Fruit fly (Drosophila melanogaster) whole organism, wandering third instar larva: ENCODE measurements around the gene RpL37A.

Source experiments
- Abd-B ChIP-seq: fragments of >200 bp; optimal IDR thresholded peaks from 2 replicates; lab custom pipeline; 2017; ENCODE audit warnings: missing biosample characterization, missing genetic modification characterization
- CG32264 ChIP-seq: fragments of 200-800 bp; sonication (Bioruptor generic); optimal IDR thresholded peaks from 2 replicates; lab custom pipeline; 2016; ENCODE audit warnings: missing biosample characterization, missing genetic modification characterization
- CG9705 ChIP-seq: fragments of 200-800 bp; sonication (Bioruptor generic); optimal IDR thresholded peaks from 2 replicates; lab custom pipeline; 2018; ENCODE audit warnings: missing biosample characterization, mild to moderate bottlenecking, missing genetic modification characterization
- CrebA ChIP-seq: fragments of 200-800 bp; sonication (Bioruptor generic); optimal IDR thresholded peaks from 2 replicates; lab custom pipeline; 2016; ENCODE audit warnings: missing biosample characterization, mild to moderate bottlenecking, missing genetic modification characterization, borderline replicate concordance
- Dfd ChIP-seq: fragments of >200 bp; optimal IDR thresholded peaks from 2 replicates; lab custom pipeline; 2017; ENCODE audit warnings: missing biosample characterization, missing genetic modification characterization
- Dif ChIP-seq: fragments of 200-275, 200-300 bp; sonication (Bioruptor generic); optimal IDR thresholded peaks from 2 replicates; lab custom pipeline; 2018; ENCODE audit warnings: missing biosample characterization, missing genetic modification characterization; ENCODE audit not compliant: partially characterized antibody
- GATAd ChIP-seq: sonication (Bioruptor generic); optimal IDR thresholded peaks from 2 replicates; lab custom pipeline; 2016; ENCODE audit warnings: missing biosample characterization, missing genetic modification characterization
- HLH106 ChIP-seq: fragments of 200-800 bp; optimal IDR thresholded peaks from 3 replicates; lab custom pipeline; 2019; ENCODE audit warnings: missing biosample characterization, mild to moderate bottlenecking, missing genetic modification characterization, moderate library complexity
- Hnf4 ChIP-seq: fragments of 200-800 bp; sonication (Bioruptor generic); optimal IDR thresholded peaks from 2 replicates; lab custom pipeline; 2016; ENCODE audit warnings: missing biosample characterization, mild to moderate bottlenecking, missing genetic modification characterization
- Hr78 ChIP-seq: fragments of >200 bp; optimal IDR thresholded peaks from 2 replicates; lab custom pipeline; 2017; ENCODE audit warnings: missing biosample characterization, missing genetic modification characterization
- Hr83 ChIP-seq: fragments of 200-300 bp; sonication (Bioruptor generic); optimal IDR thresholded peaks from 2 replicates; lab custom pipeline; 2016; ENCODE audit warnings: missing biosample characterization, mild to moderate bottlenecking, missing genetic modification characterization, moderate library complexity; ENCODE audit not compliant: poor library complexity, severe bottlenecking
- Jra ChIP-seq: sonication (Bioruptor generic); optimal IDR thresholded peaks from 2 replicates; lab custom pipeline; 2016; ENCODE audit warnings: missing biosample characterization, missing genetic modification characterization
- Mio ChIP-seq: sonication (Bioruptor generic); optimal IDR thresholded peaks from 2 replicates; lab custom pipeline; 2016; ENCODE audit warnings: missing biosample characterization, missing genetic modification characterization
- Myc ChIP-seq: fragments of >200 bp; optimal IDR thresholded peaks from 2 replicates; lab custom pipeline; 2017
- N ChIP-seq: fragments of >200 bp; optimal IDR thresholded peaks from 2 replicates; lab custom pipeline; 2018; ENCODE audit warnings: missing biosample characterization, missing external identifiers, missing genetic modification characterization
- OdsH ChIP-seq: fragments of 200-800 bp; sonication (Bioruptor generic); optimal IDR thresholded peaks from 2 replicates; lab custom pipeline; 2016; ENCODE audit warnings: missing biosample characterization, mild to moderate bottlenecking, missing genetic modification characterization
- Rel ChIP-seq, 2 experiments: fragments of 200-800 bp; sonication (Bioruptor generic) in 1 of 2; optimal IDR thresholded peaks; 2 replicates in 1 of 2; 3 replicates in 1 of 2; lab custom pipeline; 2016 to 2019; ENCODE audit warnings: mild to moderate bottlenecking in 2 of 2, missing biosample characterization in 2 of 2, missing genetic modification characterization in 2 of 2, moderate library complexity in 1 of 2
- Sp1 ChIP-seq: fragments of 200-800 bp; sonication (Bioruptor generic); optimal IDR thresholded peaks from 3 replicates; lab custom pipeline; 2019; ENCODE audit warnings: missing biosample characterization, mild to moderate bottlenecking, missing genetic modification characterization, moderate library complexity
- Vsx2 ChIP-seq: fragments of 200-300, 225-300 bp; sonication (Bioruptor generic); optimal IDR thresholded peaks from 2 replicates; lab custom pipeline; 2018; ENCODE audit warnings: missing biosample characterization, missing genetic modification characterization; ENCODE audit not compliant: partially characterized antibody
- br ChIP-seq: fragments of 200-800 bp; sonication (Bioruptor generic); optimal IDR thresholded peaks from 2 replicates; lab custom pipeline; 2016; ENCODE audit warnings: missing biosample characterization, missing genetic modification characterization
- brk ChIP-seq: fragments of 200-800 bp; sonication (Bioruptor generic); optimal IDR thresholded peaks from 2 replicates; lab custom pipeline; 2016; ENCODE audit warnings: missing biosample characterization, mild to moderate bottlenecking, missing genetic modification characterization
- dl ChIP-seq, 2 experiments: fragments of 175-275, 200-275 bp in 1 of 2; fragments of 200-275 bp in 1 of 2; sonication (Bioruptor generic); optimal IDR thresholded peaks; lab custom pipeline; 2018; ENCODE audit warnings: mild to moderate bottlenecking in 2 of 2, missing biosample characterization in 2 of 2, missing genetic modification characterization in 2 of 2, moderate library complexity in 2 of 2; ENCODE audit not compliant: partially characterized antibody in 2 of 2, insufficient read depth in 1 of 2
- dmrt93B ChIP-seq: fragments of 200-800 bp; sonication (Bioruptor generic); optimal IDR thresholded peaks from 2 replicates; lab custom pipeline; 2018; ENCODE audit warnings: missing biosample characterization, mild to moderate bottlenecking, missing genetic modification characterization
- dsf ChIP-seq: sonication (Bioruptor generic); optimal IDR thresholded peaks from 2 replicates; lab custom pipeline; 2016; ENCODE audit warnings: missing biosample characterization, missing genetic modification characterization, borderline replicate concordance
- ey ChIP-seq: fragments of 200-800 bp; sonication (Bioruptor generic); optimal IDR thresholded peaks from 2 replicates; lab custom pipeline; 2016; ENCODE audit warnings: missing biosample characterization, missing genetic modification characterization
- foxo ChIP-seq, 2 experiments: fragments of 200-800 bp; sonication (Bioruptor generic); optimal IDR thresholded peaks; 2 replicates in 1 of 2; 3 replicates in 1 of 2; lab custom pipeline; 2016 to 2017; ENCODE audit warnings: missing biosample characterization in 2 of 2, missing genetic modification characterization in 2 of 2
- fru ChIP-seq: fragments of 200-800 bp; sonication (Bioruptor generic); optimal IDR thresholded peaks from 3 replicates; lab custom pipeline; 2016; ENCODE audit warnings: missing biosample characterization, mild to moderate bottlenecking, missing genetic modification characterization
- h ChIP-seq: fragments of 200-800 bp; sonication (Bioruptor generic); optimal IDR thresholded peaks from 3 replicates; lab custom pipeline; 2016; ENCODE audit warnings: missing biosample characterization, mild to moderate bottlenecking, missing genetic modification characterization
- jim ChIP-seq: fragments of 175-275, 200-325 bp; sonication (Bioruptor generic); optimal IDR thresholded peaks from 2 replicates; lab custom pipeline; 2016; ENCODE audit warnings: missing biosample characterization, mild to moderate bottlenecking, missing genetic modification characterization
- lola ChIP-seq: fragments of >200 bp; optimal IDR thresholded peaks from 2 replicates; lab custom pipeline; 2017; ENCODE audit warnings: missing biosample characterization, missing genetic modification characterization
- pan ChIP-seq: fragments of >200 bp; optimal IDR thresholded peaks from 2 replicates; lab custom pipeline; 2017
- psq ChIP-seq: fragments of 200-800 bp; sonication (Bioruptor generic); optimal IDR thresholded peaks from 3 replicates; lab custom pipeline; 2017; ENCODE audit warnings: missing biosample characterization, mild to moderate bottlenecking, missing genetic modification characterization, moderate library complexity
- rgr ChIP-seq: fragments of 200-800 bp; sonication (Bioruptor generic); optimal IDR thresholded peaks from 3 replicates; lab custom pipeline; 2016; ENCODE audit warnings: missing biosample characterization, mild to moderate bottlenecking, missing genetic modification characterization
- sage ChIP-seq: fragments of 200-800 bp; sonication (Bioruptor generic); optimal IDR thresholded peaks from 2 replicates; lab custom pipeline; 2016; ENCODE audit warnings: missing biosample characterization, mild to moderate bottlenecking, missing genetic modification characterization
- sv ChIP-seq: fragments of 200-800 bp; sonication (Bioruptor generic); optimal IDR thresholded peaks from 3 replicates; lab custom pipeline; 2016; ENCODE audit warnings: missing biosample characterization, missing genetic modification characterization
- tai ChIP-seq: sonication (Bioruptor generic); optimal IDR thresholded peaks from 2 replicates; lab custom pipeline; 2016; ENCODE audit warnings: missing biosample characterization, missing genetic modification characterization
- usp ChIP-seq: fragments of >200 bp; optimal IDR thresholded peaks from 2 replicates; lab custom pipeline; 2017; ENCODE audit warnings: missing biosample characterization, missing genetic modification characterization
- woc ChIP-seq: sonication (Bioruptor generic); optimal IDR thresholded peaks from 2 replicates; lab custom pipeline; 2016; ENCODE audit warnings: missing biosample characterization, mild to moderate bottlenecking, missing genetic modification characterization

The RpL37A gene

dm6 chr2L:5043043-5043442 is 27.7 kb upstream of the RpL37A start, which contains the start of the genes CG33995, CG44000 and CG44001:
Gene CG33995 (plus strand): TSS chr2L:5043270.
Gene CG44000 (plus strand): TSS chr2L:5043270.
Gene CG44001 (plus strand): TSS chr2L:5043270.
- no peak for TF ChIP-seq dsf
- TF ChIP-seq Mio (GFP tag; lab: Kevin White, UChicago) = no peak
- no peak for TF ChIP-seq CG32264
- no peak for TF ChIP-seq woc (GFP tag; lab: Kevin White, UChicago)
- peak; percentile 20 for TF ChIP-seq OdsH (GFP tag; lab: Kevin White, UChicago)
- TF ChIP-seq N (GFP tag; lab: Kevin White, UChicago) = no peak
- peak; percentile 52 for TF ChIP-seq Sp1 (GFP tag; lab: Kevin White, UChicago)
- TF ChIP-seq Myc (lab: Kevin White, UChicago) = no peak
- no peak for TF ChIP-seq Hnf4 (GFP tag; lab: Kevin White, UChicago)
- no peak for TF ChIP-seq Rel (GFP tag; optimal IDR thresholded peaks at IDR 0.05; lab: Kevin White, UChicago)
- TF ChIP-seq Rel (tag; optimal IDR thresholded peaks at IDR 0.05; lab: Kevin White, UChicago) = peak; percentile 57
- TF ChIP-seq CrebA (GFP tag; lab: Kevin White, UChicago) = no peak
- no peak for TF ChIP-seq brk
- peak in 1 of 2 experiments; percentile 74 for TF ChIP-seq foxo (GFP tag; optimal IDR thresholded peaks at IDR 0.05; lab: Kevin White, UChicago)
- peak; percentile 61 for TF ChIP-seq br
- TF ChIP-seq sage = peak; percentile 44
- peak; percentile 50 for TF ChIP-seq fru
- no peak for TF ChIP-seq Vsx2
- TF ChIP-seq rgr (GFP tag; lab: Kevin White, UChicago) = peak; percentile 74
- peak; percentile 51 for TF ChIP-seq h (GFP tag; lab: Kevin White, UChicago)
- peak; percentile 7 for TF ChIP-seq psq
- no peak for TF ChIP-seq Hr78
- TF ChIP-seq ey (GFP tag; lab: Kevin White, UChicago) = peak; percentile 14
- TF ChIP-seq Abd-B (GFP tag; lab: Kevin White, UChicago) = no peak
- TF ChIP-seq HLH106 = peak; percentile 48
- no peak for TF ChIP-seq lola
- peak; percentile 5 for TF ChIP-seq dmrt93B (GFP tag; lab: Kevin White, UChicago)
- TF ChIP-seq CG9705 (GFP tag; lab: Kevin White, UChicago) = peak; percentile 52
- TF ChIP-seq Hr83 (GFP tag; lab: Kevin White, UChicago) = peak; percentile 85
- no peak for TF ChIP-seq tai (GFP tag; lab: Kevin White, UChicago)
- no peak for TF ChIP-seq Dif (GFP tag; lab: Kevin White, UChicago)
- no peak for TF ChIP-seq Dfd
- peak; percentile 31 for TF ChIP-seq Jra
- no peak for TF ChIP-seq dl (GFP tag; optimal IDR thresholded peaks at IDR 0.05; lab: Kevin White, UChicago; ENCODE audit: insufficient read depth in 1 of 2, partially characterized antibody in 2 of 2)
- no peak for TF ChIP-seq usp (GFP tag; lab: Kevin White, UChicago)
- no peak for TF ChIP-seq pan (lab: Kevin White, UChicago)
- no peak for TF ChIP-seq jim (GFP tag; lab: Kevin White, UChicago)
- TF ChIP-seq sv (GFP tag; lab: Kevin White, UChicago) = peak; percentile 42
- no peak for TF ChIP-seq GATAd (GFP tag; lab: Kevin White, UChicago)

dm6 chr2L:5043495-5044146 is 27.1 kb upstream of the RpL37A start:
- TF ChIP-seq fru = peak; percentile 47
- TF ChIP-seq ey (GFP tag; lab: Kevin White, UChicago) = peak; percentile 51
- TF ChIP-seq OdsH (GFP tag; lab: Kevin White, UChicago) = peak; percentile 46
- TF ChIP-seq HLH106 = peak; percentile 48
- no peak for TF ChIP-seq dl (GFP tag; optimal IDR thresholded peaks at IDR 0.05; lab: Kevin White, UChicago; ENCODE audit: insufficient read depth in 1 of 2, partially characterized antibody in 2 of 2)
- TF ChIP-seq Hnf4 (GFP tag; lab: Kevin White, UChicago) = peak; percentile 72
- no peak for TF ChIP-seq jim (GFP tag; lab: Kevin White, UChicago)
- no peak for TF ChIP-seq CG32264
- TF ChIP-seq h (GFP tag; lab: Kevin White, UChicago) = peak; percentile 54
- peak; percentile 55 for TF ChIP-seq rgr (GFP tag; lab: Kevin White, UChicago)
- TF ChIP-seq br = peak; percentile 48
- TF ChIP-seq Sp1 (GFP tag; lab: Kevin White, UChicago) = peak; percentile 28
- TF ChIP-seq Rel (GFP tag; optimal IDR thresholded peaks at IDR 0.05; lab: Kevin White, UChicago) = no peak
- TF ChIP-seq Rel (tag; optimal IDR thresholded peaks at IDR 0.05; lab: Kevin White, UChicago) = peak; percentile 16
- TF ChIP-seq dmrt93B (GFP tag; lab: Kevin White, UChicago) = peak; percentile 20
- no peak for TF ChIP-seq lola
- peak; percentile 49 for TF ChIP-seq psq
- TF ChIP-seq foxo (GFP tag; optimal IDR thresholded peaks at IDR 0.05; lab: Kevin White, UChicago) = peak in 1 of 2 experiments; percentile 73
- TF ChIP-seq, all 38 proteins: peak for 13
